Worm (Caenorhabditis elegans): Measurements from ENCODE around the gene nlp-71.

Gene nlp-71

DNA sequence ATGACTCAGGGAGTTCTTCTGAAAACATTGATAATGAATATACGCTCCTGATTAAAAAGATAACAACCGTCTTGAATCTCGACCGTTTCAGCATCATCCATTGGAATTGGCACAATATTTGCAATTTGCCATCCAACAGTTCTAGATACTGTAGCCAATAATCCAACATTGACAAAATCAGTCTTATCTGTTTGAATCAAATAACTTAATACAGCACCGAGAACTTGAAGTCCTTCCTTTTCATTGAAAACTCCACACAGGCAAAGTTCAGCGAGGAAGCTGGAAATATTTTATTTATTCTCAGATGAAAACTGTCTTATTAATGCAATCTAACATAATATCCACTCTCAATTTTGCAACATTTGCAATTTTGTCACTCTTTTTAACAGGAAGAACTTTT is 41.1 kb downstream of the nlp-71 start:
- peak; percentile 90 for TF ChIP-seq aha-1 (tag)
- no peak for TF ChIP-seq fkh-10 (GFP tag; optimal IDR thresholded peaks at IDR 0.05)

DNA sequence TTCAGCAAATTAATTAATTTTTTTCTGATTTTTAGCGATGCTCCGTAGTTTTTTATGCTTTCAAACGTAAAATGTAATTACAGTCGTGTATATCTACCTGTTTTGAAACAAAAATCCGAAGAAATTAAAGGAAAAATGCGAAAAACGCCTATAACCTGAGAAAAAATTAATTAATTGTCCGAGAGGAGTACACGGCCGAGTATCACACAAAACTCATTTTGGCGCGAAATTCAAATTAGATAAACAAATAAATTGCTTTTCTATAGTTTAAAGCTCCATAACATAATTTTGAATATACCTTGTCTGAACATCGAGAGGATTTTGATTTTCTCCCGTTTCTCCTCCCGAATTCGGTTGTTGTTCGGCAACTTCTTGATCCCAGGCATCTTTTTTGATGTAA is 43.9 kb downstream of the nlp-71 start:
- TF ChIP-seq dpl-1 (GFP tag; optimal IDR thresholded peaks at IDR 0.05) = peak; percentile 91
- peak in 1 of 2 experiments; percentile 52 for TF ChIP-seq lsy-2 (tag; optimal IDR thresholded peaks at IDR 0.05)
- peak; percentile 46 for TF ChIP-seq lin-38 (GFP tag; IDR thresholded peaks at IDR 0.05)
- TF ChIP-seq lin-13 (GFP tag; optimal IDR thresholded peaks at IDR 0.05) = no peak
- TF ChIP-seq R02D3.7 (tag; optimal IDR thresholded peaks at IDR 0.05) = no peak
- peak; percentile 83 for TF ChIP-seq mes-2 (tag; optimal IDR thresholded peaks at IDR 0.05; ENCODE audit: poor library complexity, severe bottlenecking)
- 0 out of 2 replicates have a peak, but pooled peaks have one; percentile 38 for TF ChIP-seq snpc-1.2 (GFP tag; IDR thresholded peaks at IDR 0.05)
- no peak for TF ChIP-seq egl-27 (tag; optimal IDR thresholded peaks at IDR 0.05)
- peak in 1 of 2 experiments; percentile 10 for TF ChIP-seq hif-1 (tag; optimal IDR thresholded peaks at IDR 0.05)
- TF ChIP-seq F10B5.3 (tag; optimal IDR thresholded peaks at IDR 0.05) = no peak
- no peak for TF ChIP-seq hlh-11 (tag; optimal IDR thresholded peaks at IDR 0.05)
- TF ChIP-seq cey-2 (tag; optimal IDR thresholded peaks at IDR 0.05; ENCODE audit: borderline replicate concordance, insufficient read depth) = no peak
- TF ChIP-seq lin-1 (GFP tag; IDR thresholded peaks at IDR 0.05) = no peak
- no peak for TF ChIP-seq tra-1 (GFP tag; IDR thresholded peaks at IDR 0.05)
- 0 out of 2 replicates have a peak, but pooled peaks have one; percentile 12 for TF ChIP-seq dmd-6 (GFP tag; IDR thresholded peaks at IDR 0.05)

DNA sequence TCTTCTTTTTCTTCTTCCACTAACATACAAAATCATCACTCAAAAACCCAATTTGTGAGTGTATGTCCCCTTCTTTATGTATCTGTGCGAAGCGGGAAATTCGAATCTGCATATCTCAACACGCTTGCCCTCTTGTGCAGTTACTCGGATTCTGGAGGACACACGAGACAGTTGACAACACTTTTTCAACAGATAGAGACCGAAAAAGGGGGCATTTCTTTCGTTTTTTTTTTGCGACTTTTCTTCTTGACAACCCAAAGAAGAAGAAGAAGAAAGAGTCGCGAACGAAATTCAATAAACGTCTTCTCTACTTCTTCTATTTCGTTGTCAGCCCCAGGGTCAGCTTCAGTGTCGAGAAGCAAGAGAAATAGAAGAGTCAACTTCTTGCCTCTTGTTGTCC is 47.4 kb downstream of the nlp-71 start:
- TF ChIP-seq sdz-12 (GFP tag; optimal IDR thresholded peaks at IDR 0.05) = no peak
- no peak for TF ChIP-seq nhr-42 (GFP tag; IDR thresholded peaks at IDR 0.05)
- no peak for TF ChIP-seq lir-3 (tag; optimal IDR thresholded peaks at IDR 0.05)
- TF ChIP-seq ces-1 (GFP tag; optimal IDR thresholded peaks at IDR 0.05) = peak; percentile 61
- no peak for TF ChIP-seq ceh-32 (tag; optimal IDR thresholded peaks at IDR 0.05; ENCODE audit: poor library complexity)
- TF ChIP-seq nhr-102 (tag; optimal IDR thresholded peaks at IDR 0.05) = no peak
- TF ChIP-seq dpl-1 (GFP tag; optimal IDR thresholded peaks at IDR 0.05) = no peak
- no peak for TF ChIP-seq dmd-9 (GFP tag; IDR thresholded peaks at IDR 0.05)

DNA sequence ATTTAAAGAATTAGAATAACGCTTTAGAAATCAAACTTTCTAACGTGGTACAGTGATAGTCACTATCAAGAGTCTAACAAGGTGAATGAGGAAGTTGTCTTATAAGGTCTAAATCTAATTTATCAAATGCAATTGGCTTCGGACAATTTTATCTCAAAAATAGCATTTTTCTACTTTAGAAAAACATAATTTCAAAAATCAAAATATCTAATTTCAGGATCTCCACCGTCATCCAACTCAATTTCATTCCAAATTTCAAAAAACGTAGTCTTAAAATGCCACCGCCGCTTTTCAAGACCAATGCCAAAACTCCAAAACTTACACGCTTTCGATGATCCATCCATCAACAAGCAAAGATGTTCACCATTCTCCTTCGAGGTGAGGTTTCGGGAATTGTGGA is 48.3 kb downstream of the nlp-71 start, which contains the start of gene Y73B6BL.270:
Gene Y73B6BL.270 (plus strand): TSS at position 301 of the 400 bp plus-strand sequence.
- no peak for TF ChIP-seq lin-1 (GFP tag; IDR thresholded peaks at IDR 0.05)

DNA sequence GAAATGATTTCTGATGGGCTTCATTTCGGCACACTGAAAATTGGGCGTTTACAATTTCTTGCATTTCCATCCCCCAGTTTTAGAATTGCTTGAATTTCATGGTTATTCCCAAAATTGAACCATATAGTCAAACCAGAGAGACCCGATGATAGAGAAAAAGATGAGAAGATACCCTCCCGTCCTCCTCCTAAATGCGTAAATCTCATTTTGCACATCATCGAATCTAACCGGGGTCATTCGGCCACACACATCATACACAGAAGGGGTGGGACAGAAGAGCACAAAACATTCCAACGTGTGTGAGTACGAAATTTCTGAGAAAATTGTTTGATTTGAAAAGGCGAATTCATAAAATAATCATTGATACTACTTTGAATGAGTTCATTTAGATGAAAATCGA is 49.8 kb downstream of the nlp-71 start:
- TF ChIP-seq mdl-1 (tag; optimal IDR thresholded peaks at IDR 0.05) = no peak
- TF ChIP-seq F37D6.2 (tag; optimal IDR thresholded peaks at IDR 0.05) = no peak
- TF ChIP-seq dmd-6 (GFP tag; IDR thresholded peaks at IDR 0.05) = no peak
- TF ChIP-seq rbr-2 (tag; optimal IDR thresholded peaks at IDR 0.05) = no peak
- no peak for TF ChIP-seq Y5F2A.4 (GFP tag; optimal IDR thresholded peaks at IDR 0.05)

DNA sequence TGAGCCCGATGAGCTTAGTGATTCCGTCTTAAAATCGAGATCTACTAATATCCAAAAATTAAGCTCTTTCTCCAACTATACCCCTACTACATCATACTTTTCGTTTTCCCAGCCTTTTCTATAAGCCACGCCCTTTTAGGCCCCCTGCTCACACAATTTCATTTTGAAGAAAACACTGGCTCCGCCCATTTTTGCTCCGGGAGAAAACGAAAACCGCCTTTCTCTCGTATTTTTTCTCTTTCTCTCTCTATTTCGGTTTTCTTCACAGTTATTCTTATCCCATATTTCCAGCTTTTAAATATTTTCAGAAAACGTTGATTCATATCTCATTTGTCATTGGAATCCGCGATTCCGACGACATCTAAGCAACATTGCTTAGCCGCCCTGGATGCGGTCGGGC is 51.7 kb downstream of the nlp-71 start, which contains the start of gene Y73B6BL.47:
Gene Y73B6BL.47 (plus strand): TSS at position 301 of the 400 bp plus-strand sequence.
- TF ChIP-seq daf-16 (GFP tag; optimal IDR thresholded peaks at IDR 0.05) = no peak
- no peak for TF ChIP-seq daf-16 (tag; optimal IDR thresholded peaks at IDR 0.05)

Data from whole organism, L4 larva.